Worm (Caenorhabditis elegans) whole organism, L2 larva: Measurements from ENCODE around the gene C12D8.21.

Experiments
- fos-1 ChIP-seq: fragments of 150-350 bp; optimal IDR thresholded peaks from 2 replicates; lab custom pipeline; 2014; ENCODE audit warnings: missing biosample characterization, missing genetic modification characterization
- ztf-4 ChIP-seq: fragments of 150-350 bp; optimal IDR thresholded peaks from 2 replicates; lab custom pipeline; 2014; ENCODE audit warnings: missing biosample characterization, missing genetic modification characterization

DNA sequence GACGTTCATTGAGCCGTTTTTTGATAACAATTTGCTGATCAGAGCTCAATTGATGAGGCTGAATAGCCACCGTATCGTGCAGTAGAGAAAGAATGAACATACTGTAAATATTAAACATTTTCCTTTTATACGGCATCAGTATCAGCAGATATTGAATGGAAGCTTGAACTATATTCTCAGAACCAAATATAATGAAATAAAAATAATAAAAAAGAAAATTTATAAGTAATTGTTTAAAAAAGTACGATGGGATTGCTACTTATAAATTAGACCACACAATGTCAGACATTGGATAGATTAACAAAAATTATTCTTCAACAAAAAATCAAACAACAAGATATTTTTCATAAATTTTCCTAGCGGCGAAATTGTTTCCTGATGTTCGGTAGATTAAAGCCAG is 34.5 kb downstream of the C12D8.21 start, which contains the start of gene rpc-25:
- TF ChIP-seq ztf-4 (tag; lab: Kevin White, UChicago) (no peak), fos-1 (tag; lab: Kevin White, UChicago) (no peak)
